Worm (Caenorhabditis elegans) whole organism, L2 larva: ENCODE measurements around the gene pha-1.

Experiments used
- R02D3.7 ChIP-seq: fragments of 150-350 bp; optimal IDR thresholded peaks from 2 replicates; lab custom pipeline; 2014; ENCODE audit warnings: missing biosample characterization, missing genetic modification characterization
- ama-1 ChIP-seq: fragments of 150-350 bp; optimal IDR thresholded peaks from 2 replicates; lab custom pipeline; 2018; ENCODE audit warnings: inconsistent platforms
- lin-13 ChIP-seq: fragments of 150-350 bp; optimal IDR thresholded peaks from 2 replicates; lab custom pipeline; 2014; ENCODE audit warnings: missing biosample characterization, missing genetic modification reagents, missing genetic modification characterization
- mab-5 ChIP-seq: fragments of 150-350 bp; optimal IDR thresholded peaks from 2 replicates; lab custom pipeline; 2014; ENCODE audit warnings: missing biosample characterization, missing genetic modification characterization
- mdl-1 ChIP-seq, 2 experiments: fragments of 150-350 bp in 1 of 2; sonication (generic microtip) in 1 of 2; optimal IDR thresholded peaks; 2 replicates each; lab custom pipeline; 2017; ENCODE audit warnings: missing biosample characterization in 2 of 2, missing genetic modification characterization in 2 of 2
- nhr-77 ChIP-seq: fragments of 150-350 bp; optimal IDR thresholded peaks from 2 replicates; lab custom pipeline; 2014; ENCODE audit warnings: missing biosample characterization, missing genetic modification characterization
- snpc-4 ChIP-seq: fragments of 150-350 bp; optimal IDR thresholded peaks from 2 replicates; lab custom pipeline; 2014; ENCODE audit warnings: missing biosample characterization, missing genetic modification characterization
- zag-1 ChIP-seq: fragments of 150-350 bp; optimal IDR thresholded peaks from 2 replicates; lab custom pipeline; 2014; ENCODE audit warnings: missing biosample characterization, missing genetic modification characterization

- no peak for TF ChIP-seq zag-1
- TF ChIP-seq mdl-1 (tag; optimal IDR thresholded peaks at IDR 0.05; lab: Kevin White, UChicago): no peak
- no peak for TF ChIP-seq snpc-4 (tag; lab: Kevin White, UChicago)
- no peak for TF ChIP-seq lin-13 (GFP tag; lab: Kevin White, UChicago)
- no peak for TF ChIP-seq mab-5 (tag; lab: Kevin White, UChicago)
- no peak for TF ChIP-seq ama-1 (lab: Kevin White, UChicago)
- no peak for TF ChIP-seq nhr-77 (tag; lab: Kevin White, UChicago)
- no peak for TF ChIP-seq R02D3.7 (tag; lab: Kevin White, UChicago)
Measured at ce11 chrIII:11172232-11172713, 40.7 kb downstream of the pha-1 start.
